Worm (Caenorhabditis elegans): ENCODE data around the gene hmt-1.

hmt-1 gene

ce11 chrIII:11112718-11113117 is 13.0 kb upstream of the hmt-1 start (continued):
- TF ChIP-seq dox-1 (GFP tag; IDR thresholded peaks at IDR 0.05) (peak; percentile 90), B0336.3 (GFP tag; IDR thresholded peaks at IDR 0.05) (0 out of 2 replicates have a peak, but pooled peaks have one; percentile 29), let-526 (GFP tag; IDR thresholded peaks at IDR 0.05) (no peak), ztf-18 (tag; optimal IDR thresholded peaks at IDR 0.05) (peak; percentile 92), mxl-1 (tag; optimal IDR thresholded peaks at IDR 0.05) (no peak), tbp1 (GFP tag; optimal IDR thresholded peaks at IDR 0.05) (peak; percentile 18), nfyb-1 (GFP tag; IDR thresholded peaks at IDR 0.05) (0 out of 2 replicates have a peak, but pooled peaks have one; percentile 61), efl-1 (GFP tag; optimal IDR thresholded peaks at IDR 0.05) (no peak), F57C9.4 (tag; optimal IDR thresholded peaks at IDR 0.05) (no peak), Y53G8AR.9 (GFP tag; conservative IDR thresholded peaks at IDR 0.05) (peak; percentile 59; the same call in 1 of the 2 replicates), F39B2.1 (GFP tag; IDR thresholded peaks at IDR 0.05) (no peak), B0035.1 (tag; optimal IDR thresholded peaks at IDR 0.05) (no peak), nfya-1 (tag; optimal IDR thresholded peaks at IDR 0.05; ENCODE audit: borderline replicate concordance, insufficient read depth) (no peak), hmg-1.2 (GFP tag; IDR thresholded peaks at IDR 0.05) (peak; percentile 55), ztf-3 (GFP tag; optimal IDR thresholded peaks at IDR 0.05) (no peak), F55B11.4 (tag; optimal IDR thresholded peaks at IDR 0.05; ENCODE audit: borderline replicate concordance, insufficient read depth) (no peak), lin-35 (GFP tag; optimal IDR thresholded peaks at IDR 0.05) (peak in 1 of 3 experiments; percentile 11), lin-40 (tag; optimal IDR thresholded peaks at IDR 0.05) (peak; percentile 49), xnd-1 (tag; optimal IDR thresholded peaks at IDR 0.05) (no peak), attf-3 (GFP tag; conservative IDR thresholded peaks at IDR 0.05) (no peak), madf-3 (GFP tag; IDR thresholded peaks at IDR 0.05) (no peak), nhr-120 (GFP tag; IDR thresholded peaks at IDR 0.05) (no peak), pha-4 (tag; optimal IDR thresholded peaks at IDR 0.05) (no peak), ceh-100 (GFP tag; IDR thresholded peaks at IDR 0.05) (peak; percentile 83), zfh-2 (GFP tag; conservative IDR thresholded peaks at IDR 0.05) (peak; percentile 81), bed-2 (GFP tag; IDR thresholded peaks at IDR 0.05) (no peak), cebp-1 (GFP tag; IDR thresholded peaks at IDR 0.05) (no peak), cebp-1 (tag; optimal IDR thresholded peaks at IDR 0.05) (peak; percentile 71), lsl-1 (GFP tag; optimal IDR thresholded peaks at IDR 0.05) (peak; percentile 22), tbx-9 (tag; optimal IDR thresholded peaks at IDR 0.05; ENCODE audit: borderline replicate concordance) (no peak), rpc-1 (optimal IDR thresholded peaks at IDR 0.05) (no peak), rpc-1 (tag; optimal IDR thresholded peaks at IDR 0.05) (no peak), snpc-4 (GFP tag; optimal IDR thresholded peaks at IDR 0.05) (no peak), snpc-4 (tag; optimal IDR thresholded peaks at IDR 0.05) (peak in 3 of 4 experiments; percentile 22 to 42 (median 33)), unc-130 (GFP tag; optimal IDR thresholded peaks at IDR 0.05) (peak; percentile 23), hmg-20 (GFP tag; IDR thresholded peaks at IDR 0.05) (no peak), F49E8.2 (tag; optimal IDR thresholded peaks at IDR 0.05; ENCODE audit: insufficient read depth) (no peak), let-607 (tag; optimal IDR thresholded peaks at IDR 0.05) (peak in 1 of 2 experiments; percentile 5), ekl-4 (GFP tag; IDR thresholded peaks at IDR 0.05) (0 out of 2 replicates have a peak, but pooled peaks have one; percentile 38), nhr-80 (tag; optimal IDR thresholded peaks at IDR 0.05) (peak; percentile 58), ztf-28 (GFP tag; IDR thresholded peaks at IDR 0.05) (peak; percentile 52; the same call in 1 of the 2 replicates), F33H1.4 (GFP tag; IDR thresholded peaks at IDR 0.05) (0 out of 2 replicates have a peak, but pooled peaks have one; percentile 24), C06A6.2 (GFP tag; conservative IDR thresholded peaks at IDR 0.05) (0 out of 2 replicates have a peak, but pooled peaks have one; percentile 45), somi-1 (GFP tag; optimal IDR thresholded peaks at IDR 0.05) (no peak), egrh-3 (GFP tag; IDR thresholded peaks at IDR 0.05) (peak; percentile 42), die-1 (tag; optimal IDR thresholded peaks at IDR 0.05) (no peak), F52B5.7 (tag; optimal IDR thresholded peaks at IDR 0.05) (no peak), hlh-26 (GFP tag; conservative IDR thresholded peaks at IDR 0.05) (no peak), ets-4 (GFP tag; optimal IDR thresholded peaks at IDR 0.05) (no peak)
